Worm (Caenorhabditis elegans): ENCODE results near the gene F46H5.11.

ce11 chrX:7279671-7280389 is 8.0 kb upstream of the F46H5.11 start, which contains the start of gene unc-10:
- TF ChIP-seq him-1 (tag; optimal IDR thresholded peaks at IDR 0.05) (no peak), W03F9.2 (tag; optimal IDR thresholded peaks at IDR 0.05) (no peak), dao-5 (tag; optimal IDR thresholded peaks at IDR 0.05) (no peak)
